Fruit fly (Drosophila melanogaster) whole organism: ENCODE data around the gene Lamtor3.

Experiments used
- CG8478 ChIP-seq: fragments of >200 bp; optimal IDR thresholded peaks from 2 replicates; lab custom pipeline; 2018; ENCODE audit warnings: inconsistent platforms
- Dll ChIP-seq: fragments of >200 bp; optimal IDR thresholded peaks from 2 replicates; lab custom pipeline; 2017
- pan ChIP-seq: fragments of >200 bp; optimal IDR thresholded peaks from 2 replicates; lab custom pipeline; 2017

DNA sequence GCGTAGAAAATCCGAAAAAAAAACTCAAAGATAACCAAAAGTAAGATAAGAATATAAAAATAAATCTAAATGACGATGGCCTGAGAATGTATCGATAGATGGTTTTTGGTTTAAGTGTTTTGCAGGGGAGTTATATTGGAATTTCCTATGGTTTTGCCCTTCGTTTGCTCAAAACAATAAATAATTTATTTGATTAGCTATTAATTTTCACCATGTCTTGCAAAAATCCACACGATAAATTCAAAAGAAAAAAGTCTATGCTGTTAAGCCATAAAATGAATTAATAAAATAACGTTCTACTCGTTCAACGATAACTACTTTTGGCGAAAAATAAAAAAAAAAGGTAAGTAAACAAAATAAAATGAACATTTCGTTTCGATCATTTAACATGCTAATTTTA lies 34.0 kb upstream of the Lamtor3 start:
- TF ChIP-seq CG8478 (lab: Kevin White, UChicago) (no peak), Dll (lab: Kevin White, UChicago) (no peak), pan (lab: Kevin White, UChicago) (no peak)
